Worm (Caenorhabditis elegans): ENCODE data around the gene old-1.

DNA sequence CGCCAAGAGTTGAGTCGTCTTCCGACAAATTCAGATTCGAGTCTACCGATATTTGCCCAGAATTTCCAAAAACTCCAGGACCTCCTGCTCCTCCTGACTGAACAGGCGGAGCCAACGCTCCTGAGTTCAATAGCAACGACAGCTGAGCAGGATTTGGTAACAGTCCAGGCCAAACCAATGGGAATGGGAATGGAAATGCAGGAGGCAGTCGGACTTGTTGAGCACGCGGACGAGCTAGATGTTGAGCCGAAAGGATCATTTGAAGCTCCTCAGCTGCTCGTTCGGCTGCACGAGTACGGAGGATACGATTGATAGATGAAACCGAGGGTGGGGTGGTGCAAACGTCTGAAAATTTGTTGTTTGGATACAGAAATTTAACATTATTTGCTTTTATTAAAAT lies 41.6 kb downstream of the old-1 start:
- TF ChIP-seq dao-5 (tag; optimal IDR thresholded peaks at IDR 0.05) (no peak), him-1 (tag; optimal IDR thresholded peaks at IDR 0.05) (no peak), W03F9.2 (tag; optimal IDR thresholded peaks at IDR 0.05) (no peak)

Data from whole organism, L4/young adult.